Fruit fly (Drosophila melanogaster) whole organism, embryonic: ENCODE measurements around the gene Prosbeta6.

Experiments
- ATbp ChIP-seq: fragments of 200-800 bp; sonication (Bioruptor generic); optimal IDR thresholded peaks from 2 replicates; lab custom pipeline; 2017; ENCODE audit warnings: missing biosample characterization, mild to moderate bottlenecking, missing genetic modification characterization, missing genetic modification reagents
- Atf6 ChIP-seq: fragments of 200-800 bp; sonication (Bioruptor generic); IDR thresholded peaks from 2 replicates; pipeline ENCODE4 v1.3.6; 2022; ENCODE audit warnings: missing biosample characterization, missing genetic modification characterization
- CG11247 ChIP-seq: fragments of 200-800 bp; sonication (Bioruptor generic); IDR thresholded peaks from 2 replicates; pipeline ENCODE4 v1.3.6; 2022; ENCODE audit warnings: missing biosample characterization, missing genetic modification characterization
- CG11398 ChIP-seq: fragments of 200-800 bp; sonication (Bioruptor generic); optimal IDR thresholded peaks from 2 replicates; lab custom pipeline; 2016; ENCODE audit warnings: missing biosample characterization, missing genetic modification characterization
- CG11504 ChIP-seq: fragments of 200-800 bp; sonication (Bioruptor generic); optimal IDR thresholded peaks from 3 replicates; lab custom pipeline; 2019; ENCODE audit warnings: missing biosample characterization, mild to moderate bottlenecking, missing genetic modification characterization, moderate library complexity
- CG12769 ChIP-seq: fragments of 200-800 bp; sonication (Bioruptor generic); optimal IDR thresholded peaks from 2 replicates; lab custom pipeline; 2019; ENCODE audit warnings: missing biosample characterization, mild to moderate bottlenecking, missing genetic modification characterization, moderate library complexity
- CG13287 ChIP-seq: fragments of 200-800 bp; sonication (Bioruptor generic); IDR thresholded peaks from 2 replicates; pipeline ENCODE4 v1.3.6; 2022; ENCODE audit warnings: missing biosample characterization, missing genetic modification characterization; ENCODE audit not compliant: partially characterized antibody
- CG14441 ChIP-seq: fragments of 200-800 bp; sonication (Bioruptor generic); IDR thresholded peaks from 2 replicates; pipeline ENCODE4 v1.3.6; 2022; ENCODE audit warnings: missing biosample characterization, missing genetic modification characterization
- CG16779 ChIP-seq: fragments of 200-800 bp; sonication (Bioruptor generic); IDR thresholded peaks from 2 replicates; pipeline ENCODE4 v1.3.6; 2022; ENCODE audit warnings: missing biosample characterization, missing genetic modification characterization
- CG1792 ChIP-seq: fragments of 200-800 bp; sonication (Bioruptor generic); optimal IDR thresholded peaks from 2 replicates; lab custom pipeline; 2016; ENCODE audit warnings: missing biosample characterization, missing genetic modification characterization
- CG18011 ChIP-seq: fragments of 200-800 bp; sonication (Bioruptor generic); optimal IDR thresholded peaks from 2 replicates; lab custom pipeline; 2017; ENCODE audit warnings: missing biosample characterization, missing genetic modification characterization, mild to moderate bottlenecking, moderate library complexity, missing genotype
- CG18476 ChIP-seq: fragments of 200-800 bp; sonication (Bioruptor generic); optimal IDR thresholded peaks from 2 replicates; lab custom pipeline; 2016; ENCODE audit warnings: missing biosample characterization, mild to moderate bottlenecking, missing genetic modification characterization
- CG30020 ChIP-seq: fragments of 200-800 bp; optimal IDR thresholded peaks from 2 replicates; lab custom pipeline; 2019; ENCODE audit warnings: missing biosample characterization, mild to moderate bottlenecking, missing genetic modification characterization, moderate library complexity
- CG32767 ChIP-seq: fragments of 200-800 bp; sonication (Bioruptor generic); IDR thresholded peaks from 2 replicates; pipeline ENCODE4 v1.3.6; 2022; ENCODE audit warnings: missing biosample characterization, missing genetic modification characterization
- CG3281 ChIP-seq: fragments of 200-800 bp; sonication (Bioruptor generic); optimal IDR thresholded peaks from 3 replicates; lab custom pipeline; 2017; ENCODE audit warnings: missing biosample characterization, mild to moderate bottlenecking, missing genetic modification characterization
- CG4730 ChIP-seq: fragments of 200-800 bp; sonication (Bioruptor generic); IDR thresholded peaks from 2 replicates; pipeline ENCODE4 v1.3.6; 2022; ENCODE audit warnings: missing biosample characterization, missing genetic modification characterization
- CG4820 ChIP-seq: fragments of 200-800 bp; sonication (Bioruptor generic); optimal IDR thresholded peaks from 3 replicates; lab custom pipeline; 2016; ENCODE audit warnings: missing biosample characterization, missing genetic modification characterization
- CG5245 ChIP-seq: fragments of 200-800 bp; sonication (Bioruptor generic); optimal IDR thresholded peaks from 3 replicates; lab custom pipeline; 2016; ENCODE audit warnings: missing biosample characterization, missing genetic modification characterization
- CG7556 ChIP-seq: fragments of 200-800 bp; sonication (Bioruptor generic); optimal IDR thresholded peaks from 2 replicates; lab custom pipeline; 2017; ENCODE audit warnings: missing biosample characterization, mild to moderate bottlenecking, missing genetic modification characterization
- CkIIα-i1 ChIP-seq: fragments of 200-800 bp; sonication (Bioruptor generic); IDR thresholded peaks from 2 replicates; pipeline ENCODE4 v1.3.6; 2022; ENCODE audit warnings: missing biosample characterization, missing genetic modification characterization
- Deaf1 ChIP-seq: fragments of 200-800 bp; optimal IDR thresholded peaks from 3 replicates; lab custom pipeline; 2019; ENCODE audit warnings: missing biosample characterization, mild to moderate bottlenecking, missing genetic modification characterization, moderate library complexity
- Dfd ChIP-seq, 2 experiments: fragments of >200 bp; optimal IDR thresholded peaks; 2 replicates each; lab custom pipeline; 2017; ENCODE audit warnings: missing biosample characterization in 2 of 2, missing genetic modification characterization in 2 of 2
- Fer2 ChIP-seq: fragments of 200-800 bp; sonication (Bioruptor generic); optimal IDR thresholded peaks from 2 replicates; lab custom pipeline; 2018; ENCODE audit warnings: missing biosample characterization, mild to moderate bottlenecking, missing genetic modification characterization, moderate library complexity
- Hand ChIP-seq: fragments of 200-800 bp; sonication (Bioruptor generic); optimal IDR thresholded peaks from 2 replicates; lab custom pipeline; 2017; ENCODE audit warnings: mild to moderate bottlenecking, missing biosample characterization, missing genetic modification reagents, missing genetic modification characterization
- Lim3 ChIP-seq: fragments of 200-800 bp; sonication (Bioruptor generic); IDR thresholded peaks from 2 replicates; pipeline ENCODE4 v1.3.6; 2022; ENCODE audit warnings: missing biosample characterization, missing genetic modification characterization
- Lpt ChIP-seq: fragments of >200 bp; optimal IDR thresholded peaks from 2 replicates; lab custom pipeline; 2018; ENCODE audit warnings: missing biosample characterization, missing genetic modification characterization
- Mrtf ChIP-seq: fragments of 200-800 bp; sonication (Bioruptor generic); IDR thresholded peaks from 3 replicates; pipeline ENCODE4 v1.3.6; 2022; ENCODE audit warnings: missing biosample characterization, missing genetic modification characterization
- Rfx ChIP-seq: fragments of 200-800 bp; sonication (Bioruptor generic); IDR thresholded peaks from 2 replicates; pipeline ENCODE4 v1.3.6; 2022; ENCODE audit warnings: missing biosample characterization, missing genetic modification characterization
- Stat92E ChIP-seq, 3 experiments: fragments of >200 bp in 2 of 3; fragments of 200-800 bp in 1 of 3; sonication (Bioruptor generic) in 1 of 3; optimal IDR thresholded peaks; 2 replicates each; lab custom pipeline; 2017 to 2019; ENCODE audit warnings: missing biosample characterization in 3 of 3, missing genetic modification characterization in 3 of 3, mild to moderate bottlenecking in 1 of 3, moderate library complexity in 1 of 3
- bbx ChIP-seq: fragments of 200-800 bp; sonication (Bioruptor generic); IDR thresholded peaks from 2 replicates; pipeline ENCODE4 v1.3.6; 2022; ENCODE audit warnings: missing biosample characterization, missing genetic modification characterization; ENCODE audit not compliant: partially characterized antibody
- cad ChIP-seq: fragments of >200 bp; optimal IDR thresholded peaks from 2 replicates; lab custom pipeline; 2017; ENCODE audit warnings: missing biosample characterization, missing genetic modification characterization
- cato ChIP-seq: fragments of 200-800 bp; sonication (Bioruptor generic); optimal IDR thresholded peaks from 2 replicates; lab custom pipeline; 2016; ENCODE audit warnings: missing biosample characterization, missing genetic modification characterization, borderline replicate concordance
- ci ChIP-seq: fragments of 200-800 bp; sonication (Bioruptor generic); IDR thresholded peaks from 3 replicates; pipeline ENCODE4 v1.3.6; 2022; ENCODE audit warnings: missing biosample characterization, missing genetic modification characterization
- da ChIP-seq: fragments of 200-800 bp; sonication (Bioruptor generic); optimal IDR thresholded peaks from 2 replicates; lab custom pipeline; 2016; ENCODE audit warnings: missing biosample characterization, missing genetic modification characterization
- dati ChIP-seq: fragments of 200-800 bp; sonication (Bioruptor generic); IDR thresholded peaks from 2 replicates; pipeline ENCODE4 v1.3.6; 2022; ENCODE audit warnings: missing biosample characterization, missing genetic modification characterization
- disco-r ChIP-seq: fragments of 200-800 bp; sonication (Bioruptor generic); optimal IDR thresholded peaks from 2 replicates; lab custom pipeline; 2016; ENCODE audit warnings: missing biosample characterization, missing genetic modification characterization
- emc ChIP-seq: fragments of 200-800 bp; sonication (Bioruptor generic); optimal IDR thresholded peaks from 2 replicates; lab custom pipeline; 2016; ENCODE audit warnings: missing biosample characterization, missing genetic modification characterization
- gem ChIP-seq: fragments of 200-800 bp; sonication (Bioruptor generic); optimal IDR thresholded peaks from 2 replicates; lab custom pipeline; 2019; ENCODE audit warnings: missing biosample characterization, mild to moderate bottlenecking, missing genetic modification characterization, moderate library complexity
- grn ChIP-seq: fragments of 200-800 bp; sonication (Bioruptor generic); optimal IDR thresholded peaks from 3 replicates; lab custom pipeline; 2017; ENCODE audit warnings: missing biosample characterization, missing genetic modification characterization
- ind ChIP-seq: fragments of 200-800 bp; sonication (Bioruptor generic); optimal IDR thresholded peaks from 3 replicates; lab custom pipeline; 2016; ENCODE audit warnings: missing biosample characterization, missing genetic modification characterization
- inv ChIP-seq: fragments of 200-800 bp; sonication (Bioruptor generic); IDR thresholded peaks from 2 replicates; pipeline ENCODE4 v1.3.6; 2022; ENCODE audit warnings: missing biosample characterization, missing genetic modification characterization; ENCODE audit not compliant: partially characterized antibody
- jigr1 ChIP-seq: fragments of 200-800 bp; sonication (Bioruptor generic); IDR thresholded peaks from 3 replicates; pipeline ENCODE4 v1.3.6; 2022; ENCODE audit warnings: missing biosample characterization, missing genetic modification characterization
- jumu ChIP-seq: fragments of 200-800 bp; sonication (Bioruptor generic); optimal IDR thresholded peaks from 3 replicates; lab custom pipeline; 2016; ENCODE audit warnings: missing biosample characterization, missing genetic modification characterization
- kah ChIP-seq: fragments of 200-800 bp; sonication (Bioruptor generic); optimal IDR thresholded peaks from 2 replicates; lab custom pipeline; 2018; ENCODE audit warnings: missing biosample characterization, mild to moderate bottlenecking, missing genetic modification characterization
- ken ChIP-seq: fragments of 200-800 bp; sonication (Bioruptor generic); IDR thresholded peaks from 3 replicates; pipeline ENCODE4 v1.3.6; 2022; ENCODE audit warnings: missing biosample characterization, missing genetic modification characterization
- lov ChIP-seq, 2 experiments: fragments of 200-800 bp in 1 of 2; fragments of >200 bp in 1 of 2; sonication (Bioruptor generic) in 1 of 2; IDR thresholded peaks in 1 of 2; optimal IDR thresholded peaks in 1 of 2; 2 replicates in 1 of 2; 3 replicates in 1 of 2; pipeline versions ENCODE4 v1.3.6 to Lab custom; 2017 to 2022; ENCODE audit warnings: missing biosample characterization in 1 of 2, missing genetic modification characterization in 1 of 2
- p53 ChIP-seq: fragments of 200-800 bp; sonication (Bioruptor generic); optimal IDR thresholded peaks from 2 replicates; lab custom pipeline; 2016; ENCODE audit warnings: missing biosample characterization, missing genetic modification characterization
- pho ChIP-seq: fragments of 200-800 bp; sonication (Bioruptor generic); optimal IDR thresholded peaks from 2 replicates; lab custom pipeline; 2016; ENCODE audit warnings: missing biosample characterization, missing genetic modification characterization
- wdn ChIP-seq: fragments of 200-800 bp; sonication (Bioruptor generic); IDR thresholded peaks from 2 replicates; pipeline ENCODE4 v1.3.6; 2022; ENCODE audit warnings: missing biosample characterization, missing genetic modification characterization
- zen2 ChIP-seq: fragments of 200-800 bp; sonication (Bioruptor generic); IDR thresholded peaks from 3 replicates; pipeline ENCODE4 v1.3.6; 2022; ENCODE audit warnings: missing biosample characterization, missing genetic modification characterization; ENCODE audit not compliant: partially characterized antibody

The Prosbeta6 gene

dm6 chr3L:16582678-16583315, 27.4 kb downstream of the Prosbeta6 start, which contains the start of gene Rpn12 (continued):
- no peak for TF ChIP-seq ci (GFP tag; lab: Robert Waterston, UW)
- no peak for TF ChIP-seq CG32767
- TF ChIP-seq CG1792 = peak; percentile 37
- TF ChIP-seq Hand (GFP tag; lab: Kevin White, UChicago) = no peak
- no peak for TF ChIP-seq CkIIα-i1 (GFP tag; lab: Robert Waterston, UW)
- TF ChIP-seq Mrtf (GFP tag; lab: Robert Waterston, UW) = no peak
- no peak for TF ChIP-seq grn (GFP tag; lab: Kevin White, UChicago)
- peak; percentile 5 for TF ChIP-seq Fer2
- no peak for TF ChIP-seq da (GFP tag; lab: Kevin White, UChicago)
- TF ChIP-seq CG18011 = no peak
- peak; percentile 20 for TF ChIP-seq CG3281 (GFP tag; lab: Kevin White, UChicago)
- no peak for TF ChIP-seq CG5245 (GFP tag; lab: Kevin White, UChicago)
- no peak for TF ChIP-seq CG16779
- TF ChIP-seq zen2 (GFP tag; lab: Robert Waterston, UW) = peak; percentile 80
- no peak for TF ChIP-seq CG11398 (GFP tag; lab: Kevin White, UChicago)
- TF ChIP-seq bbx (GFP tag; lab: Robert Waterston, UW) = peak; percentile 82
- TF ChIP-seq Atf6 = no peak; the same call in 1 of the 2 replicates
- TF ChIP-seq cad (GFP tag; lab: Kevin White, UChicago) = no peak
- no peak for TF ChIP-seq kah
- TF ChIP-seq disco-r (GFP tag; lab: Kevin White, UChicago) = no peak
- TF ChIP-seq CG14441 = no peak
- TF ChIP-seq Lpt (GFP tag; lab: Kevin White, UChicago) = no peak
- peak; percentile 3 for TF ChIP-seq CG7556 (GFP tag; lab: Kevin White, UChicago)
- no peak for TF ChIP-seq emc (GFP tag; lab: Kevin White, UChicago)
- TF ChIP-seq lov (optimal IDR thresholded peaks at IDR 0.05; lab: Kevin White, UChicago) = no peak
- TF ChIP-seq lov (GFP tag; IDR thresholded peaks at IDR 0.05; lab: Robert Waterston, UW) = no peak
- TF ChIP-seq CG11504 (tag; lab: Kevin White, UChicago) = no peak
- TF ChIP-seq Rfx = peak; percentile 61
- no peak for TF ChIP-seq Deaf1 (tag; lab: Kevin White, UChicago)
- no peak for TF ChIP-seq CG4730 (GFP tag; lab: Robert Waterston, UW)
- no peak for TF ChIP-seq dati (GFP tag; lab: Robert Waterston, UW)
- TF ChIP-seq ind = peak; percentile 37
- no peak for TF ChIP-seq Stat92E (GFP tag; optimal IDR thresholded peaks at IDR 0.05; lab: Kevin White, UChicago)
- TF ChIP-seq ATbp (GFP tag; lab: Kevin White, UChicago) = no peak
- no peak for TF ChIP-seq ken (GFP tag; lab: Robert Waterston, UW)
- no peak for TF ChIP-seq p53 (GFP tag; lab: Kevin White, UChicago)
- no peak; the same call in 2 of the 3 replicates for TF ChIP-seq jigr1 (GFP tag; lab: Robert Waterston, UW)
- TF ChIP-seq CG30020 (tag; lab: Kevin White, UChicago) = peak; percentile 37
- peak; percentile 48 for TF ChIP-seq gem (tag; lab: Kevin White, UChicago)
- TF ChIP-seq CG11247 = 0 out of 2 replicates have a peak, but pooled peaks have one; percentile 22
- peak; percentile 48 for TF ChIP-seq pho (GFP tag; lab: Kevin White, UChicago)
- TF ChIP-seq cato (GFP tag; lab: Kevin White, UChicago) = no peak
- no peak for TF ChIP-seq Lim3 (GFP tag; lab: Robert Waterston, UW)
- no peak for TF ChIP-seq Dfd (GFP tag; optimal IDR thresholded peaks at IDR 0.05; lab: Kevin White, UChicago)
- no peak for TF ChIP-seq CG12769 (tag; lab: Kevin White, UChicago)
- TF ChIP-seq CG4820 (GFP tag; lab: Kevin White, UChicago) = no peak
- peak; percentile 85 for TF ChIP-seq CG13287
- TF ChIP-seq jumu (GFP tag; lab: Kevin White, UChicago) = no peak
- TF ChIP-seq CG18476 (GFP tag; lab: Kevin White, UChicago) = no peak
- no peak for TF ChIP-seq wdn
- peak; percentile 51 for TF ChIP-seq inv (GFP tag; lab: Robert Waterston, UW)
